Worm (Caenorhabditis elegans): ENCODE data around the gene lad-2.

ce11 chrIV:2914545-2914944 is 63.7 kb downstream of the lad-2 start:
- TF ChIP-seq egl-27 (tag; optimal IDR thresholded peaks at IDR 0.05) (no peak), ceh-44 (GFP tag; IDR thresholded peaks at IDR 0.05) (no peak), snpc-4 (tag; optimal IDR thresholded peaks at IDR 0.05) (no peak), nhr-25 (tag; optimal IDR thresholded peaks at IDR 0.05; ENCODE audit: borderline replicate concordance, insufficient read depth) (no peak), dmd-9 (GFP tag; IDR thresholded peaks at IDR 0.05) (no peak), mdl-1 (tag; optimal IDR thresholded peaks at IDR 0.05) (no peak), daf-16 (GFP tag; optimal IDR thresholded peaks at IDR 0.05) (no peak), daf-16 (tag; optimal IDR thresholded peaks at IDR 0.05) (no peak), ZK546.5 (tag; optimal IDR thresholded peaks at IDR 0.05) (no peak), nhr-48 (tag; optimal IDR thresholded peaks at IDR 0.05) (no peak)
